Worm (Caenorhabditis elegans) whole organism, L4 larva: ENCODE measurements around the gene Y54G2A.77.

ENCODE experiments used
- aly-2 ChIP-seq: sonication (generic microtip); optimal IDR thresholded peaks from 2 replicates; lab custom pipeline; 2018; ENCODE audit warnings: missing biosample characterization, missing genetic modification characterization
- ama-1 ChIP-seq: fragments of 150-350 bp; optimal IDR thresholded peaks from 2 replicates; lab custom pipeline; 2014; ENCODE audit warnings: inconsistent platforms, mixed read lengths
- ceh-82 ChIP-seq: sonication (generic microtip); optimal IDR thresholded peaks from 2 replicates; lab custom pipeline; 2017; ENCODE audit warnings: missing biosample characterization, missing genetic modification characterization
- hif-1 ChIP-seq, 2 experiments: sonication (generic microtip); optimal IDR thresholded peaks; 2 replicates each; lab custom pipeline; 2016 to 2017; ENCODE audit warnings: missing compliant biosample characterization in 2 of 2, missing genetic modification characterization in 2 of 2, missing genetic modification reagents in 2 of 2, missing genotype in 2 of 2, mild to moderate bottlenecking in 1 of 2
- madf-9 ChIP-seq: fragments of 200-800 bp; sonication (Bioruptor generic); conservative IDR thresholded peaks from 2 replicates; pipeline ENCODE4 v1.3.6; 2022; ENCODE audit warnings: missing genetic modification reagents, missing genetic modification characterization, missing compliant biosample characterization
- nhr-10 ChIP-seq: fragments of 150-350 bp; optimal IDR thresholded peaks from 2 replicates; lab custom pipeline; 2014; ENCODE audit warnings: missing biosample characterization, missing genetic modification characterization
- rbr-2 ChIP-seq: sonication (generic microtip); optimal IDR thresholded peaks from 2 replicates; lab custom pipeline; 2016; ENCODE audit warnings: missing genotype, missing genetic modification characterization, missing compliant biosample characterization
- skn-1 ChIP-seq: fragments of 150-350 bp; optimal IDR thresholded peaks from 2 replicates; lab custom pipeline; 2014; ENCODE audit warnings: missing biosample characterization, missing genetic modification characterization
- snpc-4 ChIP-seq: fragments of 150-350 bp; optimal IDR thresholded peaks from 2 replicates; lab custom pipeline; 2014; ENCODE audit warnings: missing biosample characterization, missing genetic modification characterization
- unc-62 ChIP-seq, 3 experiments: fragments of 150-350 bp in 1 of 3; sonication (generic microtip); optimal IDR thresholded peaks in 2 of 3; peaks in 1 of 3; 1 replicate in 1 of 3; 2 replicates in 2 of 3; lab custom pipeline; 2014 to 2017; ENCODE audit warnings: missing biosample characterization in 3 of 3, missing genetic modification characterization in 3 of 3, missing genetic modification reagents in 3 of 3, missing genotype in 1 of 3

DNA sequence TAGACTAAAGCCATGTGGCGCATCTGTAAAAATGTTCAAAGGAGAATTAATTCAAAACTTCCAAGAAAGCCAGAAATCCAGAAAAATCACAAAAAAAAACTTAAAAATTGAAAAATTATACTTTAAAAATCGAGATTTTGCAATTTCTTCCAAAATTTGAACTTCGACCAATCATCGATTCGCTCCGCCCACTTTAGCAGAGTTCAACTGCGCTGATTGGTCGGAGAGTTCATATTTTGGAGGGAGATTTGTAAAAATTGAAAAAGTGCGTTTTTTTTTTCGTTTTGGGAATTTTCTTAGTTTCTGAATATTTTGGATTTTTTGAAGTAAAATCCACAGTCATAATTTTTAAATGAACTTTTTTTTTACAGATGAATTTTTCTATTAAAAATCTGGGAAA is 31.5 kb downstream of the Y54G2A.77 start:
- TF ChIP-seq hif-1 (tag; optimal IDR thresholded peaks at IDR 0.05; lab: Kevin White, UChicago) (no peak), aly-2 (tag; lab: Kevin White, UChicago) (no peak), snpc-4 (tag; lab: Kevin White, UChicago) (no peak), madf-9 (GFP tag; lab: Robert Waterston, UW) (no peak), skn-1 (tag; lab: Kevin White, UChicago) (no peak), nhr-10 (tag; lab: Kevin White, UChicago) (no peak), unc-62 (GFP tag; optimal IDR thresholded peaks at IDR 0.05 in 1 of 2; lab: Kevin White, UChicago) (no peak), unc-62 (tag; optimal IDR thresholded peaks at IDR 0.05; lab: Kevin White, UChicago) (no peak), ceh-82 (tag; lab: Kevin White, UChicago) (no peak), rbr-2 (no peak), ama-1 (lab: Kevin White, UChicago) (no peak)
